Worm (Caenorhabditis elegans) whole organism, L2 larva: ENCODE results near the gene rpn-2.

Experiments
- C34F6.9 ChIP-seq: fragments of 150-350 bp; optimal IDR thresholded peaks from 2 replicates; lab custom pipeline; 2014; ENCODE audit warnings: missing biosample characterization, missing genetic modification characterization
- F13H6.1 ChIP-seq: sonication (generic microtip); optimal IDR thresholded peaks from 2 replicates; lab custom pipeline; 2016; ENCODE audit warnings: missing genetic modification characterization, missing compliant biosample characterization
- R02D3.7 ChIP-seq: fragments of 150-350 bp; optimal IDR thresholded peaks from 2 replicates; lab custom pipeline; 2014; ENCODE audit warnings: missing biosample characterization, missing genetic modification characterization
- ZK546.5 ChIP-seq: sonication (generic microtip); optimal IDR thresholded peaks from 2 replicates; lab custom pipeline; 2017; ENCODE audit warnings: missing biosample characterization, missing genetic modification characterization
- alr-1 ChIP-seq: fragments of 150-350 bp; optimal IDR thresholded peaks from 2 replicates; lab custom pipeline; 2014; ENCODE audit warnings: missing biosample characterization, missing genetic modification characterization
- aly-2 ChIP-seq: fragments of 150-350 bp; optimal IDR thresholded peaks from 2 replicates; lab custom pipeline; 2014; ENCODE audit warnings: missing biosample characterization, missing genetic modification characterization
- ama-1 ChIP-seq: fragments of 150-350 bp; optimal IDR thresholded peaks from 2 replicates; lab custom pipeline; 2018; ENCODE audit warnings: inconsistent platforms
- ceh-16 ChIP-seq: fragments of 150-350 bp; optimal IDR thresholded peaks from 2 replicates; lab custom pipeline; 2014; ENCODE audit warnings: missing biosample characterization, missing genetic modification characterization
- ceh-82 ChIP-seq: fragments of 150-350 bp; optimal IDR thresholded peaks from 2 replicates; lab custom pipeline; 2014; ENCODE audit warnings: missing biosample characterization, missing genetic modification characterization
- crh-2 ChIP-seq: sonication (generic microtip); optimal IDR thresholded peaks from 2 replicates; lab custom pipeline; 2017; ENCODE audit warnings: missing biosample characterization, missing genetic modification characterization
- dmd-4 ChIP-seq: sonication (generic microtip); optimal IDR thresholded peaks from 2 replicates; lab custom pipeline; 2017; ENCODE audit warnings: missing biosample characterization, missing genetic modification characterization
- egl-27 ChIP-seq: sonication (generic microtip); optimal IDR thresholded peaks from 3 replicates; lab custom pipeline; 2017; ENCODE audit warnings: missing biosample characterization, missing genetic modification reagents, missing genetic modification characterization
- elt-1 ChIP-seq: fragments of 150-350 bp; optimal IDR thresholded peaks from 2 replicates; lab custom pipeline; 2014; ENCODE audit warnings: missing biosample characterization, missing genetic modification characterization
- elt-3 ChIP-seq: sonication (generic microtip); optimal IDR thresholded peaks from 2 replicates; lab custom pipeline; 2017; ENCODE audit warnings: missing biosample characterization, missing genetic modification characterization
- fos-1 ChIP-seq: fragments of 150-350 bp; optimal IDR thresholded peaks from 2 replicates; lab custom pipeline; 2014; ENCODE audit warnings: missing biosample characterization, missing genetic modification characterization
- lin-11 ChIP-seq: fragments of 150-350 bp; sonication (generic microtip); optimal IDR thresholded peaks from 2 replicates; lab custom pipeline; 2014; ENCODE audit warnings: missing biosample characterization, missing genetic modification characterization, inconsistent platforms, mixed read lengths
- lin-13 ChIP-seq: fragments of 150-350 bp; optimal IDR thresholded peaks from 2 replicates; lab custom pipeline; 2014; ENCODE audit warnings: missing biosample characterization, missing genetic modification reagents, missing genetic modification characterization
- lin-39 ChIP-seq: fragments of 150-350 bp; optimal IDR thresholded peaks from 2 replicates; lab custom pipeline; 2014; ENCODE audit warnings: missing biosample characterization, missing genetic modification reagents, missing genetic modification characterization
- lsy-2 ChIP-seq, 2 experiments: fragments of 150-350 bp in 1 of 2; sonication (generic microtip) in 1 of 2; optimal IDR thresholded peaks; 2 replicates each; lab custom pipeline; 2014 to 2017; ENCODE audit warnings: missing biosample characterization in 2 of 2, missing genetic modification characterization in 2 of 2
- mab-5 ChIP-seq: fragments of 150-350 bp; optimal IDR thresholded peaks from 2 replicates; lab custom pipeline; 2014; ENCODE audit warnings: missing biosample characterization, missing genetic modification characterization
- mdl-1 ChIP-seq, 2 experiments: fragments of 150-350 bp in 1 of 2; sonication (generic microtip) in 1 of 2; optimal IDR thresholded peaks; 2 replicates each; lab custom pipeline; 2017; ENCODE audit warnings: missing biosample characterization in 2 of 2, missing genetic modification characterization in 2 of 2
- nhr-10 ChIP-seq: sonication (generic microtip); optimal IDR thresholded peaks from 2 replicates; lab custom pipeline; 2017; ENCODE audit warnings: missing biosample characterization, missing genetic modification characterization
- nhr-12 ChIP-seq: fragments of 150-350 bp; optimal IDR thresholded peaks from 2 replicates; lab custom pipeline; 2014; ENCODE audit warnings: missing biosample characterization, missing genetic modification characterization
- nhr-129 ChIP-seq: fragments of 150-350 bp; optimal IDR thresholded peaks from 2 replicates; lab custom pipeline; 2014; ENCODE audit warnings: missing biosample characterization, missing genetic modification characterization
- nhr-21 ChIP-seq: fragments of 150-350 bp; optimal IDR thresholded peaks from 2 replicates; lab custom pipeline; 2014; ENCODE audit warnings: missing biosample characterization, missing genetic modification characterization
- nhr-23 ChIP-seq: fragments of 150-350 bp; optimal IDR thresholded peaks from 2 replicates; lab custom pipeline; 2014; ENCODE audit warnings: missing biosample characterization, missing genetic modification reagents, missing genetic modification characterization
- nhr-237 ChIP-seq: fragments of 150-350 bp; optimal IDR thresholded peaks from 2 replicates; lab custom pipeline; 2014; ENCODE audit warnings: missing biosample characterization, missing genetic modification characterization
- nhr-25 ChIP-seq: fragments of 150-350 bp; sonication (generic microtip); optimal IDR thresholded peaks from 3 replicates; lab custom pipeline; 2014; ENCODE audit warnings: missing biosample characterization, missing genetic modification characterization
- nhr-6 ChIP-seq: fragments of 150-350 bp; optimal IDR thresholded peaks from 2 replicates; lab custom pipeline; 2014; ENCODE audit warnings: missing biosample characterization, missing genetic modification characterization
- peb-1 ChIP-seq: fragments of 150-350 bp; optimal IDR thresholded peaks from 2 replicates; lab custom pipeline; 2014; ENCODE audit warnings: missing biosample characterization, missing genetic modification characterization
- skn-1 ChIP-seq: sonication (generic microtip); optimal IDR thresholded peaks from 2 replicates; lab custom pipeline; 2017; ENCODE audit warnings: missing biosample characterization, missing genetic modification characterization
- sma-3 ChIP-seq: sonication (generic microtip); optimal IDR thresholded peaks from 2 replicates; lab custom pipeline; 2016; ENCODE audit warnings: missing genetic modification reagents, missing genetic modification characterization, missing compliant biosample characterization
- sma-9 ChIP-seq, 2 experiments: fragments of 150-350 bp in 1 of 2; sonication (generic microtip) in 1 of 2; optimal IDR thresholded peaks; 2 replicates each; lab custom pipeline; 2014 to 2016; ENCODE audit warnings: missing genetic modification characterization in 2 of 2, mild to moderate bottlenecking in 1 of 2, missing biosample characterization in 1 of 2, missing compliant biosample characterization in 1 of 2, missing genetic modification reagents in 1 of 2, moderate library complexity in 1 of 2
- snpc-4 ChIP-seq: fragments of 150-350 bp; optimal IDR thresholded peaks from 2 replicates; lab custom pipeline; 2014; ENCODE audit warnings: missing biosample characterization, missing genetic modification characterization
- unc-39 ChIP-seq: fragments of 150-350 bp; optimal IDR thresholded peaks from 2 replicates; lab custom pipeline; 2014; ENCODE audit warnings: missing biosample characterization, missing genetic modification characterization
- unc-62 ChIP-seq: fragments of 150-350 bp; optimal IDR thresholded peaks from 2 replicates; lab custom pipeline; 2014; ENCODE audit warnings: missing biosample characterization, missing genetic modification reagents, missing genetic modification characterization
- zag-1 ChIP-seq: fragments of 150-350 bp; optimal IDR thresholded peaks from 2 replicates; lab custom pipeline; 2014; ENCODE audit warnings: missing biosample characterization, missing genetic modification characterization
- ztf-1 ChIP-seq: fragments of 200-800 bp; sonication (Bioruptor generic); conservative IDR thresholded peaks from 2 replicates; pipeline ENCODE4 v1.3.6; 2022; ENCODE audit warnings: missing genetic modification characterization, missing compliant biosample characterization
- ztf-11 ChIP-seq: sonication (generic microtip); optimal IDR thresholded peaks from 2 replicates; lab custom pipeline; 2017; ENCODE audit warnings: missing biosample characterization, missing genetic modification characterization
- ztf-4 ChIP-seq: fragments of 150-350 bp; optimal IDR thresholded peaks from 2 replicates; lab custom pipeline; 2014; ENCODE audit warnings: missing biosample characterization, missing genetic modification characterization

rpn-2 gene

ce11 chrIII:6236649-6237048 is 37.7 kb downstream of the rpn-2 start, which contains the start of gene T12A2.21:
Gene T12A2.21 (minus strand): TSS chrIII:6236749.
- TF ChIP-seq lin-39 (tag; lab: Kevin White, UChicago) (no peak), skn-1 (tag; lab: Kevin White, UChicago) (no peak), lsy-2 (tag; optimal IDR thresholded peaks at IDR 0.05; lab: Kevin White, UChicago) (no peak), elt-3 (tag; lab: Kevin White, UChicago) (no peak), lin-13 (no peak), nhr-23 (no peak), nhr-237 (tag; lab: Kevin White, UChicago) (no peak), ztf-1 (GFP tag; lab: Robert Waterston, UW) (no peak), nhr-21 (tag; lab: Kevin White, UChicago) (no peak), fos-1 (no peak)

ce11 chrIII:6240528-6240927 is 41.5 kb downstream of the rpn-2 start, which contains the start of gene T12A2.3:
Gene T12A2.3 (plus strand): TSS chrIII:6240828.
- TF ChIP-seq ceh-16 (tag; lab: Kevin White, UChicago), result no peak
- TF ChIP-seq egl-27 (tag; lab: Kevin White, UChicago), result no peak
- no peak for TF ChIP-seq peb-1 (tag; lab: Kevin White, UChicago)
- no peak for TF ChIP-seq lin-39 (tag; lab: Kevin White, UChicago)
- no peak for TF ChIP-seq mdl-1 (tag; optimal IDR thresholded peaks at IDR 0.05; lab: Kevin White, UChicago)
- no peak for TF ChIP-seq aly-2
- TF ChIP-seq zag-1 (tag; lab: Kevin White, UChicago), result no peak
- TF ChIP-seq fos-1, result no peak
- TF ChIP-seq sma-3 (GFP tag; lab: Kevin White, UChicago), result no peak
- no peak for TF ChIP-seq R02D3.7 (tag; lab: Kevin White, UChicago)
- no peak for TF ChIP-seq nhr-237 (tag; lab: Kevin White, UChicago)
- TF ChIP-seq unc-39 (tag; lab: Kevin White, UChicago), result no peak
- no peak for TF ChIP-seq ztf-11 (tag; lab: Kevin White, UChicago)
- TF ChIP-seq ZK546.5 (tag; lab: Kevin White, UChicago), result no peak
- no peak for TF ChIP-seq sma-9 (GFP tag; optimal IDR thresholded peaks at IDR 0.05; lab: Kevin White, UChicago)
- TF ChIP-seq sma-9 (tag; optimal IDR thresholded peaks at IDR 0.05; lab: Kevin White, UChicago), result no peak

ce11 chrIII:6245728-6246127 is 46.7 kb downstream of the rpn-2 start, which contains the start of gene bcas-2:
Gene bcas-2 (minus strand): TSS chrIII:6245828.
- TF ChIP-seq ceh-16 (tag; lab: Kevin White, UChicago), result no peak
- no peak for TF ChIP-seq nhr-129
- no peak for TF ChIP-seq lsy-2 (tag; optimal IDR thresholded peaks at IDR 0.05; lab: Kevin White, UChicago)
- TF ChIP-seq ztf-4 (tag; lab: Kevin White, UChicago), result no peak
- TF ChIP-seq nhr-10, result no peak
- no peak for TF ChIP-seq skn-1 (tag; lab: Kevin White, UChicago)
- no peak for TF ChIP-seq snpc-4
- no peak for TF ChIP-seq mab-5
- TF ChIP-seq ZK546.5 (tag; lab: Kevin White, UChicago), result no peak
- no peak for TF ChIP-seq fos-1
- TF ChIP-seq nhr-21 (tag; lab: Kevin White, UChicago), result no peak
- TF ChIP-seq ztf-1 (GFP tag; lab: Robert Waterston, UW), result no peak
- no peak for TF ChIP-seq egl-27 (tag; lab: Kevin White, UChicago)
- no peak for TF ChIP-seq lin-39 (tag; lab: Kevin White, UChicago)
- TF ChIP-seq elt-1 (tag; lab: Kevin White, UChicago), result no peak
- TF ChIP-seq ceh-82, result no peak
- TF ChIP-seq F13H6.1 (tag; lab: Kevin White, UChicago), result no peak
- TF ChIP-seq C34F6.9 (tag; lab: Kevin White, UChicago), result no peak
- TF ChIP-seq lin-13, result no peak

ce11 chrIII:6248064-6248687 is 49.2 kb downstream of the rpn-2 start, which contains the start of the genes gen-1 and stt-3:
Gene gen-1 (minus strand): TSS chrIII:6248158.
Gene stt-3 (plus strand): TSS chrIII:6248637.
- TF ChIP-seq sma-9 (GFP tag; optimal IDR thresholded peaks at IDR 0.05; lab: Kevin White, UChicago), result no peak
- no peak for TF ChIP-seq sma-9 (tag; optimal IDR thresholded peaks at IDR 0.05; lab: Kevin White, UChicago)
- no peak for TF ChIP-seq dmd-4 (tag; lab: Kevin White, UChicago)
- TF ChIP-seq nhr-129, result peak; percentile 43
- TF ChIP-seq unc-62 (GFP tag; lab: Kevin White, UChicago), result no peak
- no peak for TF ChIP-seq nhr-25
- TF ChIP-seq nhr-10, result no peak
- TF ChIP-seq nhr-6 (tag; lab: Kevin White, UChicago), result no peak
- TF ChIP-seq nhr-12 (tag; lab: Kevin White, UChicago), result no peak
- TF ChIP-seq lin-11 (tag; lab: Kevin White, UChicago), result no peak
- TF ChIP-seq ama-1 (lab: Kevin White, UChicago), result no peak
- no peak for TF ChIP-seq alr-1 (tag; lab: Kevin White, UChicago)
- peak; percentile 86 for TF ChIP-seq crh-2 (tag; lab: Kevin White, UChicago)
- TF ChIP-seq R02D3.7 (tag; lab: Kevin White, UChicago), result no peak
- TF ChIP-seq C34F6.9 (tag; lab: Kevin White, UChicago), result peak; percentile 18
